Fruit fly (Drosophila melanogaster): ENCODE data around the gene eIF4B.

The eIF4B gene

DNA sequence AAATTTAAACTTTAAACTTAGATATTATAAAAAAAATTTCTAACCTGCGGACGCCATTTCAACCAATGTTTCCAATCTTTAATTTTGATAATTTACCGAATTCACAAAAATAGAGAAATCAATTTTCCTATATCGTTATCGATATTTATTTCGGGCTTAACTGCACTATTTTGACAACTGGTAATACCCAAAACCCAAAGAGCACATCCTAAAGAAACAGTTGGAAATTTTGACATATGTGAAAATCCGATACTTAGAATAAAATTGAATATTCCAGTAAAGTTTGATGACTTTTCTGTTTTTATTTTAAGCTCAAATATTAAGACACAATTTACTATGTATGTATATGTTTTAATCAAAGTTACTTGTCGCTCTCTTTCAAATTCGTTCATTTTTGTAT is at the start of gene eIF4B:
Gene eIF4B, minus strand, starts transcription at position 125 of the 400 bp plus-strand sequence.
- TF ChIP-seq ttk (optimal IDR thresholded peaks at IDR 0.05), result no peak
- no peak for TF ChIP-seq Myc (optimal IDR thresholded peaks at IDR 0.05)
- no peak for TF ChIP-seq h (optimal IDR thresholded peaks at IDR 0.05)
- TF ChIP-seq psq (optimal IDR thresholded peaks at IDR 0.05), result no peak
- TF ChIP-seq insv (optimal IDR thresholded peaks at IDR 0.05), result no peak
- TF ChIP-seq Sin3A (optimal IDR thresholded peaks at IDR 0.05), result no peak

DNA sequence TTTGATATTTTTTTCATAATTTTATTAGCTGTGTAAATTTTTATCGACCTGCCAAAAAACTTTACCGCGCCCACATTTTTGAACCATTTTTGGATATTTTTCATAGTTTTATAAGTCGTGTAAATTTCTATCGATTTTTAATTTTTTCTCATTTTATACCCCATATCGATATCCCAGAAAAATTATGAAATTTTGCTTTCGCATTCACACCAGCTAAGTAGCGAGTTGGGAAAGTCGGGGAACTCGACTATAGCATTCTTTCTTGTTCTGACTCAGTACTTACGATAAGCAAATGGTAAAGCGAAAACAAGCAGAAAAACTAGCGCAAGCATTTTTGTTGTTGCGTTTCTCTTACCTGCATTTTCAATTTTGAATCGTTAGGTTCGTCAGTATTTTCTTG is 2.4 kb upstream of the eIF4B start:
- no peak for TF ChIP-seq psq (optimal IDR thresholded peaks at IDR 0.05)
- no peak for TF ChIP-seq insv (optimal IDR thresholded peaks at IDR 0.05)
- no peak for TF ChIP-seq ttk (optimal IDR thresholded peaks at IDR 0.05)
- no peak for TF ChIP-seq h (optimal IDR thresholded peaks at IDR 0.05)
- no peak for TF ChIP-seq Myc (optimal IDR thresholded peaks at IDR 0.05)
- no peak for TF ChIP-seq Sin3A (optimal IDR thresholded peaks at IDR 0.05)

DNA sequence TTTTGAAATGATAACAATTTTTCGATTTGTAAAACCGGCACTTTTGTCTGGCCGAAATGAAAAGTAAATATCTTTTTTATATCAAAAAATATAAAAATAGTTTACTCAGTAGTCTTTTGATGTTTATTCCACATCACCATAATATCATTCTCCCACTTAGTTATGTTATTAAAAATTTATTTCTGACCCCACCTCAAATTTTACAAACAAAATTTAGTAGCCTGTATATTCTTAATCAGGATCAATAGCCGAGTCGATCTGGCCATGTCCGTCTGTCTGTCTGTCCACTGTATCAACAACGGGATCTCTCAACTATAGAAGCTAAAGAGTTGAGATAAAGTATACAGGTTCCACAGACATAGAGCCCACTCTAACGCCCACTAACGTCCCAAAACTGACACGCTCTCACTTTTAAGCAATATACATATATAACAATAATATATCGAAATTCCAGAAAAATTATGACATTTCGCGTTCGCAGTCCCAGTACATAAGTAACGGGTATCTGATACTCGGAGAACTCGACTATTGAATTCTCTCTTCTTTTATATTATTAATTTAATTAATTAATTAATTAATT is 1.3 kb upstream of the eIF4B start:
- no peak for TF ChIP-seq Myc (optimal IDR thresholded peaks at IDR 0.05)
- no peak for TF ChIP-seq h (optimal IDR thresholded peaks at IDR 0.05)
- TF ChIP-seq ttk (optimal IDR thresholded peaks at IDR 0.05), result no peak
- no peak for TF ChIP-seq Sin3A (optimal IDR thresholded peaks at IDR 0.05)
- no peak for TF ChIP-seq psq (optimal IDR thresholded peaks at IDR 0.05)
- no peak for TF ChIP-seq insv (optimal IDR thresholded peaks at IDR 0.05)
